Fruit fly (Drosophila melanogaster): ENCODE data around the gene Polr3I.

Gene Polr3I

dm6 chrX:16917462-16917861 lies 33.1 kb downstream of the Polr3I start:
- TF ChIP-seq CG11617 (GFP tag; optimal IDR thresholded peaks at IDR 0.05) (no peak), CG14711 (tag; optimal IDR thresholded peaks at IDR 0.05) (no peak), cnc (optimal IDR thresholded peaks at IDR 0.05) (no peak), ovo (GFP tag; optimal IDR thresholded peaks at IDR 0.05) (no peak), Mnt (GFP tag; optimal IDR thresholded peaks at IDR 0.05) (no peak), CG12768 (GFP tag; optimal IDR thresholded peaks at IDR 0.05) (no peak), tj (GFP tag; optimal IDR thresholded peaks at IDR 0.05) (no peak)

- TF ChIP-seq Clk (GFP tag; optimal IDR thresholded peaks at IDR 0.05) (no peak), CG33017 (tag; optimal IDR thresholded peaks at IDR 0.05) (no peak), CG7101 (tag; optimal IDR thresholded peaks at IDR 0.05) (peak; percentile 7), pad (GFP tag; optimal IDR thresholded peaks at IDR 0.05) (no peak)
These were observed 34.5 kb downstream of the Polr3I start for dm6 chrX:16918767-16919336.

dm6 chrX:16920682-16921286 lies 36.4 kb downstream of the Polr3I start:
- TF ChIP-seq cic (GFP tag; optimal IDR thresholded peaks at IDR 0.05) = peak; percentile 5
- TF ChIP-seq tj (GFP tag; optimal IDR thresholded peaks at IDR 0.05) = no peak
- no peak for TF ChIP-seq CG7045 (GFP tag; optimal IDR thresholded peaks at IDR 0.05)
- TF ChIP-seq CG7101 (tag; optimal IDR thresholded peaks at IDR 0.05) = peak; percentile 55

- TF ChIP-seq Mnt (GFP tag; optimal IDR thresholded peaks at IDR 0.05) (no peak), tj (GFP tag; optimal IDR thresholded peaks at IDR 0.05) (no peak), cnc (optimal IDR thresholded peaks at IDR 0.05) (no peak), ovo (GFP tag; optimal IDR thresholded peaks at IDR 0.05) (no peak), CG7101 (tag; optimal IDR thresholded peaks at IDR 0.05) (no peak), CG12768 (GFP tag; optimal IDR thresholded peaks at IDR 0.05) (no peak), CG7045 (GFP tag; optimal IDR thresholded peaks at IDR 0.05) (no peak), CG33017 (tag; optimal IDR thresholded peaks at IDR 0.05) (no peak)
These were observed 38.2 kb downstream of the Polr3I start for dm6 chrX:16922626-16923025.

dm6 chrX:16923503-16923902 lies 39.1 kb downstream of the Polr3I start:
- TF ChIP-seq pad (GFP tag; optimal IDR thresholded peaks at IDR 0.05) (no peak), bab1 (GFP tag; optimal IDR thresholded peaks at IDR 0.05) (no peak), CG11617 (GFP tag; optimal IDR thresholded peaks at IDR 0.05) (no peak), tj (GFP tag; optimal IDR thresholded peaks at IDR 0.05) (no peak), CG5204 (GFP tag; optimal IDR thresholded peaks at IDR 0.05) (no peak), cic (GFP tag; optimal IDR thresholded peaks at IDR 0.05) (no peak), CG14711 (tag; optimal IDR thresholded peaks at IDR 0.05) (no peak), cnc (optimal IDR thresholded peaks at IDR 0.05) (no peak), CG7101 (tag; optimal IDR thresholded peaks at IDR 0.05) (no peak), CG33017 (tag; optimal IDR thresholded peaks at IDR 0.05) (no peak)

- no peak for TF ChIP-seq CG33017 (tag; optimal IDR thresholded peaks at IDR 0.05)
- peak; percentile 7 for TF ChIP-seq CG7101 (tag; optimal IDR thresholded peaks at IDR 0.05)
- TF ChIP-seq tj (GFP tag; optimal IDR thresholded peaks at IDR 0.05) = no peak
- TF ChIP-seq Hr96 (GFP tag; optimal IDR thresholded peaks at IDR 0.05) = peak; percentile 15
These were observed 39.8 kb downstream of the Polr3I start for dm6 chrX:16924069-16924721.

- no peak for TF ChIP-seq bab1 (GFP tag; optimal IDR thresholded peaks at IDR 0.05)
- no peak for TF ChIP-seq tj (GFP tag; optimal IDR thresholded peaks at IDR 0.05)
- TF ChIP-seq toe (GFP tag; optimal IDR thresholded peaks at IDR 0.05) = no peak
- no peak for TF ChIP-seq CG1620 (GFP tag; optimal IDR thresholded peaks at IDR 0.05)
- TF ChIP-seq cnc (optimal IDR thresholded peaks at IDR 0.05) = no peak
- TF ChIP-seq kay (GFP tag; ENCODE audit: borderline replicate concordance) = no peak
- no peak for TF ChIP-seq Crg-1 (GFP tag; optimal IDR thresholded peaks at IDR 0.05)
- no peak for TF ChIP-seq CG14711 (tag; optimal IDR thresholded peaks at IDR 0.05)
- no peak for TF ChIP-seq CG33017 (tag; optimal IDR thresholded peaks at IDR 0.05)
- no peak for TF ChIP-seq CG12768 (GFP tag; optimal IDR thresholded peaks at IDR 0.05)
- TF ChIP-seq pad (GFP tag; optimal IDR thresholded peaks at IDR 0.05) = no peak
- TF ChIP-seq Mnt (GFP tag; optimal IDR thresholded peaks at IDR 0.05) = no peak
- no peak for TF ChIP-seq CG11617 (GFP tag; optimal IDR thresholded peaks at IDR 0.05)
- no peak for TF ChIP-seq CG7045 (GFP tag; optimal IDR thresholded peaks at IDR 0.05)
- TF ChIP-seq Clk (GFP tag; optimal IDR thresholded peaks at IDR 0.05) = no peak
- no peak for TF ChIP-seq Hr96 (GFP tag; optimal IDR thresholded peaks at IDR 0.05)
- TF ChIP-seq ovo (GFP tag; optimal IDR thresholded peaks at IDR 0.05) = no peak
- no peak for TF ChIP-seq cic (GFP tag; optimal IDR thresholded peaks at IDR 0.05)
- TF ChIP-seq CG7101 (tag; optimal IDR thresholded peaks at IDR 0.05) = no peak
These were observed 42.3 kb downstream of the Polr3I start for dm6 chrX:16926726-16927125.
